Worm (Caenorhabditis elegans): ENCODE data around the gene arrd-24.

The arrd-24 gene

ce11 chrX:13948810-13949209 is 31.5 kb downstream of the arrd-24 start, which contains the start of gene alg-1:
TSS of gene alg-1 (plus strand) at chrX:13949110.
- TF ChIP-seq ceh-13 (GFP tag; optimal IDR thresholded peaks at IDR 0.05) (no peak), hnd-1 (tag; optimal IDR thresholded peaks at IDR 0.05) (no peak), sea-1 (GFP tag; conservative IDR thresholded peaks at IDR 0.05) (no peak), F13C5.2 (tag; optimal IDR thresholded peaks at IDR 0.05) (no peak), tbx-11 (GFP tag; IDR thresholded peaks at IDR 0.05) (no peak), ets-7 (tag; optimal IDR thresholded peaks at IDR 0.05) (no peak), tbx-37 (GFP tag; conservative IDR thresholded peaks at IDR 0.05) (no peak), flt-1 (GFP tag; IDR thresholded peaks at IDR 0.05) (no peak), scrt-1 (GFP tag; IDR thresholded peaks at IDR 0.05) (no peak), hmbx-1 (tag; optimal IDR thresholded peaks at IDR 0.05) (no peak), pes-1 (GFP tag; IDR thresholded peaks at IDR 0.05) (no peak), ama-1 (optimal IDR thresholded peaks at IDR 0.05) (no peak), B0310.2 (tag; optimal IDR thresholded peaks at IDR 0.05) (no peak), hmg-4 (GFP tag; optimal IDR thresholded peaks at IDR 0.05) (no peak)

- peak; percentile 62 for TF ChIP-seq F13C5.2 (tag; optimal IDR thresholded peaks at IDR 0.05)
- no peak for TF ChIP-seq hnd-1 (tag; optimal IDR thresholded peaks at IDR 0.05)
- 0 out of 2 replicates have a peak, but pooled peaks have one; percentile 47 for TF ChIP-seq tbx-11 (GFP tag; IDR thresholded peaks at IDR 0.05)
- no peak for TF ChIP-seq ets-7 (tag; optimal IDR thresholded peaks at IDR 0.05)
- no peak for TF ChIP-seq ama-1 (optimal IDR thresholded peaks at IDR 0.05)
- no peak for TF ChIP-seq flt-1 (GFP tag; IDR thresholded peaks at IDR 0.05)
- TF ChIP-seq B0310.2 (tag; optimal IDR thresholded peaks at IDR 0.05): no peak
- TF ChIP-seq aly-1 (tag; optimal IDR thresholded peaks at IDR 0.05): peak; percentile 62
- no peak for TF ChIP-seq pes-1 (GFP tag; IDR thresholded peaks at IDR 0.05)
- peak; percentile 87 for TF ChIP-seq hmg-4 (GFP tag; optimal IDR thresholded peaks at IDR 0.05)
Observed at ce11 chrX:13948167-13948566, 32.1 kb downstream of the arrd-24 start.

- TF ChIP-seq B0310.2 (tag; optimal IDR thresholded peaks at IDR 0.05) (no peak), tbx-37 (GFP tag; conservative IDR thresholded peaks at IDR 0.05) (no peak), ets-7 (tag; optimal IDR thresholded peaks at IDR 0.05) (no peak), aly-1 (tag; optimal IDR thresholded peaks at IDR 0.05) (no peak), hmg-4 (GFP tag; optimal IDR thresholded peaks at IDR 0.05) (no peak), flt-1 (GFP tag; IDR thresholded peaks at IDR 0.05) (no peak), F13C5.2 (tag; optimal IDR thresholded peaks at IDR 0.05) (no peak), sea-1 (GFP tag; conservative IDR thresholded peaks at IDR 0.05) (no peak), ceh-13 (GFP tag; optimal IDR thresholded peaks at IDR 0.05) (no peak)
Observed at ce11 chrX:13946693-13947583, 33.4 kb downstream of the arrd-24 start.

- TF ChIP-seq hmg-4 (GFP tag; optimal IDR thresholded peaks at IDR 0.05): peak; percentile 69
- peak; percentile 20; the same call in 1 of the 2 replicates for TF ChIP-seq pes-1 (GFP tag; IDR thresholded peaks at IDR 0.05)
- peak; percentile 70 for TF ChIP-seq F13C5.2 (tag; optimal IDR thresholded peaks at IDR 0.05)
- TF ChIP-seq hnd-1 (tag; optimal IDR thresholded peaks at IDR 0.05): no peak
- no peak for TF ChIP-seq flt-1 (GFP tag; IDR thresholded peaks at IDR 0.05)
Observed at ce11 chrX:13945524-13945923, 34.8 kb downstream of the arrd-24 start.

DNA sequence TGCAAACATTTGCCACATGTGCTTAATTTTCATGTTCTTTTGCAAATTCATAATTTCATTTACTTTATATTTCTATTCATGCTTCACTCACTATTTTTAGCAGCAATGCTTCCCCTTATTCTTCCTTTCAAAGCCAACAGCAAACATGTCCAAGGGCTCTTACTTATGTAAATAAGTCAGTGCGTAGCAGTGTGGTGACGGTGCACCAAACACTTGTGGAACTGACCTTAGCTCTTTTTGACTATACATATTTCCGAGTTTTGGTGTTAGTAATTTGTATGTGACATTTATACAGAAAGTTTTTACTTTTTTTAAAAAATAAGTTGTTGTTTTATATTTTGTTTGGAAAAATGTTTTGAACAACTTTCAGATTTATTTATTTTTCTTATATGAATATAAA is 35.2 kb downstream of the arrd-24 start:
- TF ChIP-seq sea-1 (GFP tag; conservative IDR thresholded peaks at IDR 0.05) (no peak), tbx-11 (GFP tag; IDR thresholded peaks at IDR 0.05) (no peak), ceh-13 (GFP tag; optimal IDR thresholded peaks at IDR 0.05) (no peak), B0310.2 (tag; optimal IDR thresholded peaks at IDR 0.05) (no peak)

DNA sequence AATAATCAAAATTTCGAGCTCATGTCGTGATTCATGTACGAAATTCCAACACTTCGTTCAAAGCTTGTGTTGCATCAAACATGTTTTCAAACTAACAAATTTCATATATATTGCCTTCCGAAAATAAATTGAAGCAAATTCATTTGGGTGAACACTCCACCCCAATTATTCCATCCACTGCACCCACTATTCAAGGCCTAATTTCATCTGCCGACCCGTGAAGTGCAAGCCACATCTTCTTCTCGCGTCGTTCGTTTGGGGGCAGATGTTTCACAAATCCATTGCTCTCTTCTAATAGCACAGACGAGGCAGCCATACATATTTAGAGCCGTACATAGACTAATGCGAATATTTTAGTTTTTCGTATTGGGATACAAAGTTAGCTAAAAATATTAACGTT is 36.1 kb downstream of the arrd-24 start:
- TF ChIP-seq F13C5.2 (tag; optimal IDR thresholded peaks at IDR 0.05): peak; percentile 26
- TF ChIP-seq hnd-1 (tag; optimal IDR thresholded peaks at IDR 0.05): no peak

- TF ChIP-seq ama-1 (optimal IDR thresholded peaks at IDR 0.05) (no peak), ets-7 (tag; optimal IDR thresholded peaks at IDR 0.05) (no peak), hmg-4 (GFP tag; optimal IDR thresholded peaks at IDR 0.05) (no peak), hmbx-1 (tag; optimal IDR thresholded peaks at IDR 0.05) (no peak), sea-1 (GFP tag; conservative IDR thresholded peaks at IDR 0.05) (no peak), aly-1 (tag; optimal IDR thresholded peaks at IDR 0.05) (no peak), ceh-13 (GFP tag; optimal IDR thresholded peaks at IDR 0.05) (no peak), flt-1 (GFP tag; IDR thresholded peaks at IDR 0.05) (no peak), scrt-1 (GFP tag; IDR thresholded peaks at IDR 0.05) (no peak), F13C5.2 (tag; optimal IDR thresholded peaks at IDR 0.05) (no peak), tbx-37 (GFP tag; conservative IDR thresholded peaks at IDR 0.05) (no peak), hnd-1 (tag; optimal IDR thresholded peaks at IDR 0.05) (no peak), tbx-11 (GFP tag; IDR thresholded peaks at IDR 0.05) (no peak), B0310.2 (tag; optimal IDR thresholded peaks at IDR 0.05) (no peak), tra-4 (tag; optimal IDR thresholded peaks at IDR 0.05) (no peak), pes-1 (GFP tag; IDR thresholded peaks at IDR 0.05) (no peak), ceh-36 (tag; optimal IDR thresholded peaks at IDR 0.05) (no peak)
Observed at ce11 chrX:13941865-13942264, 38.5 kb downstream of the arrd-24 start.

DNA sequence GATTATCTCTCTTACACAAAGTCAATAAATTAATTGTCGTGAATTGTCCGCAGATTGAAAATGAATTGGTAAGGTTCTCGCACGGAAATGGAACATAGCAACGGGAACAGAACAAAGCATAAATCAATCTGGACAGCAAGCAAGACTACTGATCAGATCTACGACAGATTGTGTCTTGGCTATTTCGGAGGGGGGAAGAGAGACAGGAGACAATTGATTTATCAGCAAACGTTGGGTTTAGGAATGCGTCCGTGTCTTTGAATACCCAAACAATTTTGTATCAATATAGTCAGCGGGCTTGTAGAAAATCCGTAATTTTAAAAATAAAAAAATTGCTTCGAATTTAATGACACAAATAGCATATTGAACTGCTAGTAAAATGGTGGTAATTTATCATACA is 39.0 kb downstream of the arrd-24 start:
- no peak for TF ChIP-seq tra-4 (tag; optimal IDR thresholded peaks at IDR 0.05)
- no peak for TF ChIP-seq F13C5.2 (tag; optimal IDR thresholded peaks at IDR 0.05)
- TF ChIP-seq hmg-4 (GFP tag; optimal IDR thresholded peaks at IDR 0.05): no peak
- no peak for TF ChIP-seq ama-1 (optimal IDR thresholded peaks at IDR 0.05)
- TF ChIP-seq ets-7 (tag; optimal IDR thresholded peaks at IDR 0.05): no peak
- no peak for TF ChIP-seq hmbx-1 (tag; optimal IDR thresholded peaks at IDR 0.05)
- no peak for TF ChIP-seq flt-1 (GFP tag; IDR thresholded peaks at IDR 0.05)
- TF ChIP-seq pes-1 (GFP tag; IDR thresholded peaks at IDR 0.05): no peak
- no peak for TF ChIP-seq ceh-13 (GFP tag; optimal IDR thresholded peaks at IDR 0.05)
- TF ChIP-seq tbx-11 (GFP tag; IDR thresholded peaks at IDR 0.05): no peak
- no peak for TF ChIP-seq ceh-36 (tag; optimal IDR thresholded peaks at IDR 0.05)
